Fruit fly (Drosophila melanogaster): ENCODE data around the gene TfIIA-L.
A peak's percentile ranks its signal among the peaks of the same experiment; 100 is the strongest.

Gene TfIIA-L

dm6 chr3R:27263434-27264215 is 12.7 kb downstream of the TfIIA-L start, which contains the start of gene woc (continued):
- TF ChIP-seq CG4730 (GFP tag; IDR thresholded peaks at IDR 0.05) (peak; percentile 29; the same call in 1 of the 2 replicates), ems (GFP tag; optimal IDR thresholded peaks at IDR 0.05) (no peak), CG18764 (GFP tag; optimal IDR thresholded peaks at IDR 0.05) (no peak), prd (optimal IDR thresholded peaks at IDR 0.05) (no peak), prd (GFP tag; IDR thresholded peaks at IDR 0.05) (peak; percentile 69; the same call in 2 of the 3 replicates), p53 (GFP tag; optimal IDR thresholded peaks at IDR 0.05) (no peak), CG31365 (tag; optimal IDR thresholded peaks at IDR 0.05) (no peak), zen2 (GFP tag; IDR thresholded peaks at IDR 0.05; ENCODE audit: partially characterized antibody) (peak; percentile 95), cad (GFP tag; optimal IDR thresholded peaks at IDR 0.05) (no peak), slou (GFP tag; optimal IDR thresholded peaks at IDR 0.05) (no peak), Sox102F (GFP tag; optimal IDR thresholded peaks at IDR 0.05) (no peak), CG14441 (GFP tag; IDR thresholded peaks at IDR 0.05) (0 out of 2 replicates have a peak, but pooled peaks have one; percentile 15), CG11696 (GFP tag; IDR thresholded peaks at IDR 0.05) (peak; percentile 26; the same call in 1 of the 2 replicates), CG8281 (tag; optimal IDR thresholded peaks at IDR 0.05) (no peak), CG9727 (GFP tag; optimal IDR thresholded peaks at IDR 0.05) (peak; percentile 64), D19A (tag; optimal IDR thresholded peaks at IDR 0.05) (no peak), crc (GFP tag; optimal IDR thresholded peaks at IDR 0.05) (peak; percentile 25), CG18599 (GFP tag; optimal IDR thresholded peaks at IDR 0.05) (peak; percentile 66), Drgx (GFP tag; IDR thresholded peaks at IDR 0.05) (peak; percentile 74), Hsf (GFP tag; optimal IDR thresholded peaks at IDR 0.05) (peak; percentile 54), CG14667 (GFP tag; IDR thresholded peaks at IDR 0.05) (no peak), HHEX (GFP tag; optimal IDR thresholded peaks at IDR 0.05) (no peak), CG10366 (GFP tag; IDR thresholded peaks at IDR 0.05) (peak; percentile 20; the same call in 1 of the 2 replicates), E2f2 (GFP tag; IDR thresholded peaks at IDR 0.05) (peak; percentile 83), pzg (GFP tag; optimal IDR thresholded peaks at IDR 0.05) (peak; percentile 91), Fer2 (tag; optimal IDR thresholded peaks at IDR 0.05) (no peak), ERR (GFP tag; optimal IDR thresholded peaks at IDR 0.05) (no peak), yki (optimal IDR thresholded peaks at IDR 0.05) (no peak), CG7839 (tag; optimal IDR thresholded peaks at IDR 0.05) (no peak), tgo (GFP tag; IDR thresholded peaks at IDR 0.05) (peak; percentile 53), salm (tag; optimal IDR thresholded peaks at IDR 0.05) (no peak), Deaf1 (tag; optimal IDR thresholded peaks at IDR 0.05) (no peak), Dip2 (GFP tag; IDR thresholded peaks at IDR 0.05) (no peak), disco-r (GFP tag; optimal IDR thresholded peaks at IDR 0.05) (peak; percentile 4), fd64A (GFP tag; optimal IDR thresholded peaks at IDR 0.05) (no peak), CG17568 (GFP tag; optimal IDR thresholded peaks at IDR 0.05) (no peak), nau (GFP tag; optimal IDR thresholded peaks at IDR 0.05) (no peak), Neu2 (GFP tag; optimal IDR thresholded peaks at IDR 0.05; ENCODE audit: borderline replicate concordance) (no peak), lmd (GFP tag; IDR thresholded peaks at IDR 0.05) (peak; percentile 44; the same call in 1 of the 2 replicates), C15 (GFP tag; IDR thresholded peaks at IDR 0.05) (no peak), CG10274 (GFP tag; optimal IDR thresholded peaks at IDR 0.05) (no peak), dm (GFP tag; optimal IDR thresholded peaks at IDR 0.05) (peak; percentile 70), sc (optimal IDR thresholded peaks at IDR 0.05) (no peak), sc (GFP tag; optimal IDR thresholded peaks at IDR 0.05) (no peak), Optix (GFP tag; IDR thresholded peaks at IDR 0.05) (peak; percentile 28; the same call in 1 of the 3 replicates), HLH54F (GFP tag; optimal IDR thresholded peaks at IDR 0.05) (peak; percentile 78), pnt (GFP tag; optimal IDR thresholded peaks at IDR 0.05) (peak; percentile 50), ac (GFP tag; optimal IDR thresholded peaks at IDR 0.05) (no peak), chn (GFP tag; optimal IDR thresholded peaks at IDR 0.05) (peak; percentile 59), CG6854 (GFP tag; optimal IDR thresholded peaks at IDR 0.05) (no peak), Mrtf (GFP tag; IDR thresholded peaks at IDR 0.05) (peak; percentile 29; the same call in 1 of the 3 replicates)

Data from whole organism, embryonic.